Fruit fly (Drosophila melanogaster) whole organism, embryonic: ENCODE measurements around the gene Cyp1.

ENCODE experiments used
- Antp ChIP-seq: fragments of 200-800 bp; sonication (Bioruptor generic); optimal IDR thresholded peaks from 3 replicates; lab custom pipeline; 2016; ENCODE audit warnings: missing biosample characterization, missing genetic modification characterization
- B-H1 ChIP-seq: fragments of 200-800 bp; sonication (Bioruptor generic); IDR thresholded peaks from 3 replicates; pipeline ENCODE4 v1.3.6; 2022; ENCODE audit warnings: missing biosample characterization, missing genetic modification characterization
- CG10274 ChIP-seq: fragments of 200-800 bp; sonication (Bioruptor generic); optimal IDR thresholded peaks from 3 replicates; lab custom pipeline; 2017; ENCODE audit warnings: missing biosample characterization, mild to moderate bottlenecking, missing genetic modification characterization
- CG10462 ChIP-seq: fragments of 200-800 bp; sonication (Bioruptor generic); optimal IDR thresholded peaks from 2 replicates; lab custom pipeline; 2016; ENCODE audit warnings: missing biosample characterization, missing genetic modification characterization
- CG10959 ChIP-seq: fragments of 200-800 bp; sonication (Bioruptor generic); IDR thresholded peaks from 2 replicates; pipeline ENCODE4 v1.3.6; 2022; ENCODE audit warnings: missing biosample characterization, missing genetic modification characterization
- CG12104 ChIP-seq: fragments of 200-800 bp; sonication (Bioruptor generic); optimal IDR thresholded peaks from 3 replicates; lab custom pipeline; 2016; ENCODE audit warnings: missing biosample characterization, missing genetic modification characterization
- CG12236 ChIP-seq: fragments of 200-800 bp; sonication (Bioruptor generic); optimal IDR thresholded peaks from 2 replicates; lab custom pipeline; 2016; ENCODE audit warnings: missing biosample characterization, missing genetic modification characterization
- CG16779 ChIP-seq: fragments of 200-800 bp; sonication (Bioruptor generic); IDR thresholded peaks from 2 replicates; pipeline ENCODE4 v1.3.6; 2022; ENCODE audit warnings: missing biosample characterization, missing genetic modification characterization
- CG1792 ChIP-seq: fragments of 200-800 bp; sonication (Bioruptor generic); optimal IDR thresholded peaks from 2 replicates; lab custom pipeline; 2016; ENCODE audit warnings: missing biosample characterization, missing genetic modification characterization
- CG18011 ChIP-seq: fragments of 200-800 bp; sonication (Bioruptor generic); optimal IDR thresholded peaks from 2 replicates; lab custom pipeline; 2017; ENCODE audit warnings: missing biosample characterization, missing genetic modification characterization, mild to moderate bottlenecking, moderate library complexity, missing genotype
- CG18619 ChIP-seq: fragments of 200-800 bp; sonication (Bioruptor generic); optimal IDR thresholded peaks from 3 replicates; lab custom pipeline; 2017; ENCODE audit warnings: missing biosample characterization, mild to moderate bottlenecking, missing genetic modification characterization
- CG2199 ChIP-seq: fragments of 200-800 bp; sonication (Bioruptor generic); IDR thresholded peaks from 3 replicates; pipeline ENCODE4 v1.3.6; 2022; ENCODE audit warnings: missing biosample characterization, missing genetic modification characterization
- CG31365 ChIP-seq: fragments of 200-800 bp; sonication (Bioruptor generic); optimal IDR thresholded peaks from 2 replicates; lab custom pipeline; 2018; ENCODE audit warnings: missing biosample characterization, mild to moderate bottlenecking, missing genetic modification characterization
- CG31388 ChIP-seq: fragments of 200-800 bp; sonication (Bioruptor generic); optimal IDR thresholded peaks from 2 replicates; lab custom pipeline; 2016; ENCODE audit warnings: missing biosample characterization, missing genetic modification characterization
- CG3163 ChIP-seq: fragments of 200-800 bp; sonication (Bioruptor generic); optimal IDR thresholded peaks from 3 replicates; lab custom pipeline; 2016; ENCODE audit warnings: missing biosample characterization, missing genetic modification characterization
- CG34422 ChIP-seq: fragments of 200-800 bp; sonication (Bioruptor generic); IDR thresholded peaks from 3 replicates; pipeline ENCODE4 v1.3.6; 2022; ENCODE audit warnings: missing biosample characterization, missing genetic modification characterization
- CG4282 ChIP-seq: fragments of 200-800 bp; sonication (Bioruptor generic); optimal IDR thresholded peaks from 2 replicates; lab custom pipeline; 2016; ENCODE audit warnings: missing biosample characterization, missing genetic modification characterization
- CG5953 ChIP-seq: fragments of 200-800 bp; sonication (Bioruptor generic); IDR thresholded peaks from 2 replicates; pipeline ENCODE4 v1.3.6; 2022; ENCODE audit warnings: missing biosample characterization, missing genetic modification characterization
- CG6272 ChIP-seq: fragments of 200-800 bp; sonication (Bioruptor generic); IDR thresholded peaks from 2 replicates; pipeline ENCODE4 v1.3.6; 2022; ENCODE audit warnings: missing biosample characterization, missing genetic modification characterization
- CG6791 ChIP-seq: fragments of 200-800 bp; sonication (Bioruptor generic); IDR thresholded peaks from 3 replicates; pipeline ENCODE4 v1.3.6; 2022; ENCODE audit warnings: missing biosample characterization, missing genetic modification characterization; ENCODE audit not compliant: partially characterized antibody
- CG7357 ChIP-seq: fragments of 200-800 bp; sonication (Bioruptor generic); IDR thresholded peaks from 3 replicates; pipeline ENCODE4 v1.3.6; 2022; ENCODE audit warnings: missing biosample characterization, missing genetic modification characterization
- CG7745 ChIP-seq: fragments of 200-800 bp; sonication (Bioruptor generic); optimal IDR thresholded peaks from 2 replicates; lab custom pipeline; 2018; ENCODE audit warnings: missing biosample characterization, mild to moderate bottlenecking, missing genetic modification characterization, moderate library complexity
- CG7987 ChIP-seq: fragments of 200-800 bp; sonication (Bioruptor generic); optimal IDR thresholded peaks from 2 replicates; lab custom pipeline; 2018; ENCODE audit warnings: missing biosample characterization, mild to moderate bottlenecking, missing genetic modification characterization, moderate library complexity
- CoRest ChIP-seq: fragments of 200-800 bp; sonication (Bioruptor generic); optimal IDR thresholded peaks from 3 replicates; lab custom pipeline; 2018; ENCODE audit warnings: missing biosample characterization, mild to moderate bottlenecking, missing genetic modification characterization, moderate library complexity
- CrebB ChIP-seq: fragments of 200-800 bp; sonication (Bioruptor generic); optimal IDR thresholded peaks from 3 replicates; lab custom pipeline; 2018; ENCODE audit warnings: missing biosample characterization, mild to moderate bottlenecking, missing genetic modification characterization
- Gsc ChIP-seq: fragments of 200-800 bp; sonication (Bioruptor generic); IDR thresholded peaks from 2 replicates; pipeline ENCODE4 v1.3.6; 2022; ENCODE audit warnings: missing biosample characterization, missing genetic modification characterization
- Gug ChIP-seq: fragments of 200-800 bp; sonication (Bioruptor generic); IDR thresholded peaks from 4 replicates; pipeline ENCODE4 v1.3.6; 2022; ENCODE audit warnings: missing biosample characterization, missing genetic modification characterization
- Hr78 ChIP-seq, 2 experiments: fragments of 200-800 bp in 1 of 2; fragments of >200 bp in 1 of 2; sonication (Bioruptor generic) in 1 of 2; optimal IDR thresholded peaks; 2 replicates each; lab custom pipeline; 2017 to 2019; ENCODE audit warnings: missing biosample characterization in 2 of 2, missing genetic modification characterization in 2 of 2, mild to moderate bottlenecking in 1 of 2, moderate library complexity in 1 of 2
- Myb ChIP-seq: fragments of 200-800 bp; sonication (Bioruptor generic); optimal IDR thresholded peaks from 2 replicates; lab custom pipeline; 2016; ENCODE audit warnings: missing biosample characterization, missing genetic modification characterization
- NfI ChIP-seq: fragments of 200-800 bp; sonication (Bioruptor generic); optimal IDR thresholded peaks from 3 replicates; lab custom pipeline; 2018; ENCODE audit warnings: missing biosample characterization, mild to moderate bottlenecking, missing genetic modification characterization, moderate library complexity
- Rx ChIP-seq: fragments of 200-800 bp; sonication (Bioruptor generic); IDR thresholded peaks from 2 replicates; pipeline ENCODE4 v1.3.6; 2022; ENCODE audit warnings: missing biosample characterization, missing genetic modification characterization
- Sry-δ ChIP-seq: fragments of 200-800 bp; sonication (Bioruptor generic); optimal IDR thresholded peaks from 2 replicates; lab custom pipeline; 2016; ENCODE audit warnings: missing biosample characterization, missing genetic modification characterization
- Usf ChIP-seq: fragments of 200-800 bp; sonication (Bioruptor generic); optimal IDR thresholded peaks from 2 replicates; lab custom pipeline; 2017; ENCODE audit warnings: missing genotype, missing biosample characterization, missing genetic modification characterization
- ash1 ChIP-seq: fragments of 200-800 bp; sonication (Bioruptor generic); optimal IDR thresholded peaks from 2 replicates; lab custom pipeline; 2018; ENCODE audit warnings: missing biosample characterization, mild to moderate bottlenecking, missing genetic modification characterization
- ato ChIP-seq: fragments of 200-800 bp; sonication (Bioruptor generic); IDR thresholded peaks from 2 replicates; pipeline ENCODE4 v1.3.6; 2022; ENCODE audit warnings: missing biosample characterization, missing genetic modification characterization; ENCODE audit not compliant: partially characterized antibody
- bbx ChIP-seq: fragments of 200-800 bp; sonication (Bioruptor generic); IDR thresholded peaks from 2 replicates; pipeline ENCODE4 v1.3.6; 2022; ENCODE audit warnings: missing biosample characterization, missing genetic modification characterization; ENCODE audit not compliant: partially characterized antibody
- bowl ChIP-seq: fragments of 200-800 bp; sonication (Bioruptor generic); IDR thresholded peaks from 2 replicates; pipeline ENCODE4 v1.3.6; 2022; ENCODE audit warnings: missing biosample characterization, missing genetic modification characterization
- br ChIP-seq: fragments of >200 bp; optimal IDR thresholded peaks from 2 replicates; lab custom pipeline; 2017
- cato ChIP-seq: fragments of 200-800 bp; sonication (Bioruptor generic); optimal IDR thresholded peaks from 2 replicates; lab custom pipeline; 2016; ENCODE audit warnings: missing biosample characterization, missing genetic modification characterization, borderline replicate concordance
- crc ChIP-seq: fragments of 200-800 bp; sonication (Bioruptor generic); optimal IDR thresholded peaks from 2 replicates; lab custom pipeline; 2016; ENCODE audit warnings: missing biosample characterization, missing genetic modification characterization
- crol ChIP-seq: fragments of 200-800 bp; sonication (Bioruptor generic); IDR thresholded peaks from 2 replicates; pipeline ENCODE4 v1.3.6; 2022; ENCODE audit warnings: missing biosample characterization, missing genetic modification characterization
- dati ChIP-seq: fragments of 200-800 bp; sonication (Bioruptor generic); IDR thresholded peaks from 2 replicates; pipeline ENCODE4 v1.3.6; 2022; ENCODE audit warnings: missing biosample characterization, missing genetic modification characterization
- dimm ChIP-seq: fragments of 200-800 bp; sonication (Bioruptor generic); IDR thresholded peaks from 2 replicates; pipeline ENCODE4 v1.3.6; 2022; ENCODE audit warnings: missing biosample characterization, missing genetic modification characterization
- dmrt11E ChIP-seq: fragments of 200-800 bp; sonication (Bioruptor generic); optimal IDR thresholded peaks from 3 replicates; lab custom pipeline; 2018; ENCODE audit warnings: missing biosample characterization, mild to moderate bottlenecking, missing genetic modification characterization, moderate library complexity
- dysf ChIP-seq: fragments of 200-800 bp; sonication (Bioruptor generic); IDR thresholded peaks from 3 replicates; pipeline ENCODE4 v1.3.6; 2022; ENCODE audit warnings: missing biosample characterization, missing genetic modification characterization
- ewg ChIP-seq: fragments of 200-800 bp; sonication (Bioruptor generic); optimal IDR thresholded peaks from 3 replicates; lab custom pipeline; 2017; ENCODE audit warnings: mild to moderate bottlenecking, missing biosample characterization, missing genetic modification reagents, missing genetic modification characterization
- fru ChIP-seq: fragments of >200 bp; optimal IDR thresholded peaks from 2 replicates; lab custom pipeline; 2017
- grau ChIP-seq: fragments of 200-800 bp; optimal IDR thresholded peaks from 3 replicates; lab custom pipeline; 2019; ENCODE audit warnings: missing biosample characterization, mild to moderate bottlenecking, missing genetic modification characterization, moderate library complexity
- nmo ChIP-seq: fragments of 200-800 bp; sonication (Bioruptor generic); optimal IDR thresholded peaks from 2 replicates; lab custom pipeline; 2018; ENCODE audit warnings: missing biosample characterization, mild to moderate bottlenecking, missing genetic modification characterization, moderate library complexity
- pb ChIP-seq: fragments of 200-800 bp; sonication (Bioruptor generic); optimal IDR thresholded peaks from 3 replicates; lab custom pipeline; 2016; ENCODE audit warnings: missing biosample characterization, missing genetic modification characterization
- toy ChIP-seq: fragments of 200-800 bp; sonication (Bioruptor generic); IDR thresholded peaks from 2 replicates; pipeline ENCODE4 v1.3.6; 2022; ENCODE audit warnings: missing biosample characterization, missing genetic modification characterization
- zfh2 ChIP-seq: fragments of 200-800 bp; sonication (Bioruptor generic); optimal IDR thresholded peaks from 2 replicates; lab custom pipeline; 2016; ENCODE audit warnings: missing biosample characterization, missing genetic modification characterization

Gene Cyp1

dm6 chrX:16278783-16279182 lies 41.4 kb downstream of the Cyp1 start (continued):
- TF ChIP-seq Usf (GFP tag; lab: Kevin White, UChicago), result peak; percentile 71
- TF ChIP-seq Gug (GFP tag; lab: Robert Waterston, UW), result peak; percentile 76
- no peak for TF ChIP-seq Sry-δ (GFP tag; lab: Kevin White, UChicago)
- TF ChIP-seq CG10959, result peak; percentile 78
- peak; percentile 84 for TF ChIP-seq grau (tag; lab: Kevin White, UChicago)
- TF ChIP-seq ash1 (GFP tag; lab: Kevin White, UChicago), result no peak
- TF ChIP-seq CG7357 (GFP tag; lab: Robert Waterston, UW), result peak; percentile 68; the same call in 2 of the 3 replicates
- peak; percentile 75 for TF ChIP-seq nmo
- peak; percentile 12 for TF ChIP-seq CG7745 (tag; lab: Kevin White, UChicago)
- peak; percentile 46 for TF ChIP-seq CG6272 (GFP tag; lab: Robert Waterston, UW)
- peak; percentile 82 for TF ChIP-seq dysf (GFP tag; lab: Robert Waterston, UW)
- peak; percentile 29 for TF ChIP-seq CG12236 (GFP tag; lab: Kevin White, UChicago)
- TF ChIP-seq CG2199 (GFP tag; lab: Robert Waterston, UW), result peak; percentile 74; the same call in 2 of the 3 replicates
- 0 out of 2 replicates have a peak, but pooled peaks have one; percentile 62 for TF ChIP-seq CG16779 (GFP tag; lab: Robert Waterston, UW)
- TF ChIP-seq CG7987 (GFP tag; lab: Kevin White, UChicago), result peak; percentile 51
- TF ChIP-seq CG10274 (GFP tag; lab: Kevin White, UChicago), result peak; percentile 70
- no peak for TF ChIP-seq br (lab: Kevin White, UChicago)
- peak; percentile 50; the same call in 1 of the 2 replicates for TF ChIP-seq toy (GFP tag; lab: Robert Waterston, UW)
- TF ChIP-seq CG10462, result peak; percentile 39
- TF ChIP-seq pb, result peak; percentile 27
- peak; percentile 54 for TF ChIP-seq Antp (GFP tag; lab: Kevin White, UChicago)
- TF ChIP-seq cato (GFP tag; lab: Kevin White, UChicago), result peak; percentile 43
- peak; percentile 43 for TF ChIP-seq bowl
- no peak for TF ChIP-seq zfh2
- TF ChIP-seq crc (GFP tag; lab: Kevin White, UChicago), result peak; percentile 24
- TF ChIP-seq CoRest (tag; lab: Kevin White, UChicago), result peak; percentile 80
- TF ChIP-seq CG31365, result peak; percentile 61
- no peak for TF ChIP-seq crol (GFP tag; lab: Robert Waterston, UW)
- TF ChIP-seq dati (GFP tag; lab: Robert Waterston, UW), result peak; percentile 67
- TF ChIP-seq Myb (GFP tag; lab: Kevin White, UChicago), result no peak
- peak; percentile 72 for TF ChIP-seq CG12104 (GFP tag; lab: Kevin White, UChicago)
- peak; percentile 74 for TF ChIP-seq CG5953 (GFP tag; lab: Robert Waterston, UW)
- peak; percentile 78 for TF ChIP-seq CrebB
- peak; percentile 82 for TF ChIP-seq NfI (GFP tag; lab: Kevin White, UChicago)
- TF ChIP-seq CG6791 (GFP tag; lab: Robert Waterston, UW), result no peak
- no peak for TF ChIP-seq CG1792 (GFP tag; lab: Kevin White, UChicago)
- no peak for TF ChIP-seq CG3163 (GFP tag; lab: Kevin White, UChicago)
- no peak for TF ChIP-seq CG4282 (GFP tag; lab: Kevin White, UChicago)
- TF ChIP-seq CG18011 (GFP tag; lab: Kevin White, UChicago), result peak; percentile 51
- no peak for TF ChIP-seq CG31388
- TF ChIP-seq dimm (GFP tag; lab: Robert Waterston, UW), result peak; percentile 66
- no peak for TF ChIP-seq Hr78 (GFP tag; optimal IDR thresholded peaks at IDR 0.05; lab: Kevin White, UChicago)
- TF ChIP-seq ewg (GFP tag; lab: Kevin White, UChicago), result peak; percentile 73
- TF ChIP-seq ato (GFP tag; lab: Robert Waterston, UW), result no peak
- peak; percentile 65 for TF ChIP-seq B-H1
- no peak for TF ChIP-seq bbx (GFP tag; lab: Robert Waterston, UW)
- peak; percentile 82 for TF ChIP-seq CG34422
- peak; percentile 88 for TF ChIP-seq dmrt11E
- TF ChIP-seq CG18619 (GFP tag; lab: Kevin White, UChicago), result peak; percentile 75
- TF ChIP-seq Rx (GFP tag; lab: Robert Waterston, UW), result peak; percentile 82
- peak; percentile 46; the same call in 1 of the 2 replicates for TF ChIP-seq Gsc (GFP tag; lab: Robert Waterston, UW)
- no peak for TF ChIP-seq fru
